Fruit fly (Drosophila melanogaster): ENCODE data around the gene CG17746.

CG17746 gene

DNA sequence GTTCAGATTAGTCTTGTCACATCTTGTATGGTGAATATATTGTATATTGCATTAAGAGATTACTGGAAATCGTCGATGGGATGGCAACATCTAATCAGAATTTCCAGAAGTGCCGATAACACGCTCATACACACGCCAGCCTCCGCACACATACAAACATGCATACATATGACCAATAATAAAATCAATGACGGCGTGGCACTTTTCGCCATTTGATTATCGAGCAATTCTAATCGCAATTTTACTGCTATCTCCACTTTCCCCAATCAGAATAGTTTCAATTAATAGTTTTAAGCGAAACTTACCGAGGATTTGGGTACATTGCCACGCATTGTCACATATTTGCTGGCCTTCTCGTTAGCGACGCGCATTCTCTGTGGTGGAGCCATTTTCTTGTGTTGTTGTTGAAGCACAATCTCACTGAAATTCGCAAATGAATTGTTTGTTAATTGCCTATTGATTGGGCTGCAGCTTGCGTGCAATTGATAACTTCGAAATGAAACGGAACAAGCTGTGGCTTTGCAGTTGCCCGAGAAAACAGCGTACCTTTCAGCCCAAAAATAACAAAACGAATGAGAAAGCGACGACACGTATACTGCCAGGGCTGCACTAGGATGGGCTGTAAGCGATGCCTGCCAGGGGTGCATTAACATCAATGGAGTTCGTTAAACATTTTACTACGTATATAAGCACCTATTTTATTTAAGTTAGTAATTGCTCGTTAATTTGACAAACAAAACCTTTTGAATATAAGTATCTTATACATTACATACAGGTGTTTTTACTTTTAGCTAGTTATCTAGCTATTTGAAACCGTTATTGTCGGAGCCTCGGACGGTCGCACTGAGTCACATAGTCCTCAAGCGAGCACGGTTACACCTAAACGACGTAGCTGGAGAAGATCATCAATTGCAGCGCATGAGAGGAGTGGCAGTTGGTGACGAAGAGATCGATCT is 40.7 kb downstream of the CG17746 start, which contains the start of the genes CG32276 and gry (continued):
- TF ChIP-seq CG3065 (GFP tag; optimal IDR thresholded peaks at IDR 0.05), result peak; percentile 50
- peak; percentile 69 for TF ChIP-seq caup (GFP tag; optimal IDR thresholded peaks at IDR 0.05; ENCODE audit: severe bottlenecking)
- no peak for TF ChIP-seq sug (tag; optimal IDR thresholded peaks at IDR 0.05)
- TF ChIP-seq chinmo (GFP tag; IDR thresholded peaks at IDR 0.05; ENCODE audit: partially characterized antibody), result 0 out of 4 replicates have a peak, but pooled peaks have one; percentile 54
- TF ChIP-seq PHDP (tag; optimal IDR thresholded peaks at IDR 0.05), result no peak
- no peak for TF ChIP-seq kah (GFP tag; optimal IDR thresholded peaks at IDR 0.05)
- TF ChIP-seq zfh2 (GFP tag; optimal IDR thresholded peaks at IDR 0.05), result peak; percentile 85
- peak; percentile 73 for TF ChIP-seq CG11695 (GFP tag; IDR thresholded peaks at IDR 0.05)
- TF ChIP-seq CG13624 (GFP tag; optimal IDR thresholded peaks at IDR 0.05), result peak; percentile 80
- no peak for TF ChIP-seq CG10274 (GFP tag; optimal IDR thresholded peaks at IDR 0.05)
- TF ChIP-seq CG15479 (GFP tag; optimal IDR thresholded peaks at IDR 0.05), result no peak
- TF ChIP-seq Atf6 (GFP tag; IDR thresholded peaks at IDR 0.05), result peak; percentile 39; the same call in 1 of the 2 replicates
- TF ChIP-seq CG2199 (GFP tag; IDR thresholded peaks at IDR 0.05), result 0 out of 3 replicates have a peak, but pooled peaks have one; percentile 32
- TF ChIP-seq wek (GFP tag; optimal IDR thresholded peaks at IDR 0.05), result peak; percentile 80
- peak; percentile 90 for TF ChIP-seq phol (tag; optimal IDR thresholded peaks at IDR 0.05)
- peak; percentile 41 for TF ChIP-seq CG12236 (GFP tag; optimal IDR thresholded peaks at IDR 0.05)
- TF ChIP-seq knrl (GFP tag; IDR thresholded peaks at IDR 0.05; ENCODE audit: partially characterized antibody), result peak; percentile 62
- TF ChIP-seq Ada2b (GFP tag; IDR thresholded peaks at IDR 0.05), result peak; percentile 72
- TF ChIP-seq CrebB (tag; optimal IDR thresholded peaks at IDR 0.05), result peak; percentile 67
- peak; percentile 81 for TF ChIP-seq CG33213 (GFP tag; optimal IDR thresholded peaks at IDR 0.05)
- peak; percentile 96 for TF ChIP-seq CG9797 (GFP tag; optimal IDR thresholded peaks at IDR 0.05)
- no peak for TF ChIP-seq CG42726 (GFP tag; IDR thresholded peaks at IDR 0.05; ENCODE audit: partially characterized antibody)
- TF ChIP-seq CG2678 (tag; optimal IDR thresholded peaks at IDR 0.05), result no peak
- peak; percentile 57 for TF ChIP-seq Spps (tag; optimal IDR thresholded peaks at IDR 0.05)
- no peak for TF ChIP-seq jigr1 (GFP tag; IDR thresholded peaks at IDR 0.05)
- TF ChIP-seq Hr78 (GFP tag; optimal IDR thresholded peaks at IDR 0.05), result no peak
- no peak for TF ChIP-seq gsb (GFP tag; IDR thresholded peaks at IDR 0.05)
- TF ChIP-seq croc (GFP tag; conservative IDR thresholded peaks at IDR 0.05), result no peak
- TF ChIP-seq H2.0 (GFP tag; IDR thresholded peaks at IDR 0.05), result no peak; the same call in 1 of the 2 replicates
- no peak for TF ChIP-seq CG15011 (GFP tag; optimal IDR thresholded peaks at IDR 0.05)
- TF ChIP-seq fru (optimal IDR thresholded peaks at IDR 0.05), result no peak
- TF ChIP-seq tll (GFP tag; optimal IDR thresholded peaks at IDR 0.05), result peak; percentile 64 to 72
- TF ChIP-seq CG11560 (tag; IDR thresholded peaks at IDR 0.05), result no peak
- TF ChIP-seq dati (GFP tag; IDR thresholded peaks at IDR 0.05), result peak; percentile 48; the same call in 1 of the 2 replicates
- TF ChIP-seq CG7556 (GFP tag; optimal IDR thresholded peaks at IDR 0.05), result peak; percentile 60
- TF ChIP-seq Bdp1 (GFP tag; optimal IDR thresholded peaks at IDR 0.05), result peak; percentile 65
- TF ChIP-seq Mad (GFP tag; optimal IDR thresholded peaks at IDR 0.05), result peak; percentile 82
- peak; percentile 75 for TF ChIP-seq CG18262 (tag; optimal IDR thresholded peaks at IDR 0.05)
- peak; percentile 84 for TF ChIP-seq nom (GFP tag; optimal IDR thresholded peaks at IDR 0.05)
- 0 out of 2 replicates have a peak, but pooled peaks have one; percentile 8 for TF ChIP-seq wdn (GFP tag; IDR thresholded peaks at IDR 0.05)
- TF ChIP-seq yki (optimal IDR thresholded peaks at IDR 0.05), result no peak
- peak; percentile 42 for TF ChIP-seq Fer2 (tag; optimal IDR thresholded peaks at IDR 0.05)
- TF ChIP-seq seq (GFP tag; IDR thresholded peaks at IDR 0.05), result peak; percentile 45; the same call in 1 of the 2 replicates
- peak; percentile 72 for TF ChIP-seq unpg (GFP tag; optimal IDR thresholded peaks at IDR 0.05)
- peak; percentile 61 for TF ChIP-seq pnt (GFP tag; optimal IDR thresholded peaks at IDR 0.05)
- peak; percentile 44 for TF ChIP-seq ranshi (GFP tag; IDR thresholded peaks at IDR 0.05)
- TF ChIP-seq Sox100B (GFP tag; optimal IDR thresholded peaks at IDR 0.05), result no peak
- no peak for TF ChIP-seq CG15073 (GFP tag; optimal IDR thresholded peaks at IDR 0.05)

Measured in whole organism, embryonic.